Fruit fly (Drosophila melanogaster) whole organism, embryonic: Measurements from ENCODE around the gene mGluR.

ENCODE experiments used
- Abd-B ChIP-seq: fragments of 200-800 bp; sonication (Bioruptor generic); optimal IDR thresholded peaks from 2 replicates; lab custom pipeline; 2018; ENCODE audit warnings: missing biosample characterization, mild to moderate bottlenecking, missing genetic modification characterization, moderate library complexity
- CG10565 ChIP-seq: fragments of 200-800 bp; sonication (Bioruptor generic); optimal IDR thresholded peaks from 3 replicates; lab custom pipeline; 2016; ENCODE audit warnings: missing biosample characterization, mild to moderate bottlenecking, missing genetic modification characterization
- CG12769 ChIP-seq: fragments of 200-800 bp; sonication (Bioruptor generic); optimal IDR thresholded peaks from 2 replicates; lab custom pipeline; 2019; ENCODE audit warnings: missing biosample characterization, mild to moderate bottlenecking, missing genetic modification characterization, moderate library complexity
- Hmx ChIP-seq: fragments of 200-800 bp; sonication (Bioruptor generic); optimal IDR thresholded peaks from 2 replicates; lab custom pipeline; 2016; ENCODE audit warnings: missing biosample characterization, missing genetic modification characterization
- Kr ChIP-seq: fragments of 200-800 bp; sonication (Bioruptor generic); optimal IDR thresholded peaks from 2 replicates; lab custom pipeline; 2017; ENCODE audit warnings: missing biosample characterization, mild to moderate bottlenecking, missing genetic modification characterization
- Ssrp ChIP-seq: fragments of 200-800 bp; sonication (Bioruptor generic); optimal IDR thresholded peaks from 2 replicates; lab custom pipeline; 2018; ENCODE audit warnings: missing biosample characterization, mild to moderate bottlenecking, missing genetic modification characterization, moderate library complexity
- Xrp1 ChIP-seq: fragments of 200-800 bp; sonication (Bioruptor generic); IDR thresholded peaks from 2 replicates; pipeline ENCODE4 v1.3.6; 2022; ENCODE audit warnings: missing biosample characterization, missing genetic modification characterization
- bigmax ChIP-seq: fragments of 200-800 bp; sonication (Bioruptor generic); optimal IDR thresholded peaks from 2 replicates; lab custom pipeline; 2018; ENCODE audit warnings: missing biosample characterization, mild to moderate bottlenecking, missing genetic modification characterization
- p53 ChIP-seq: fragments of 200-800 bp; sonication (Bioruptor generic); optimal IDR thresholded peaks from 2 replicates; lab custom pipeline; 2016; ENCODE audit warnings: missing biosample characterization, missing genetic modification characterization
- sqz ChIP-seq: fragments of 200-800 bp; sonication (Bioruptor generic); optimal IDR thresholded peaks from 3 replicates; lab custom pipeline; 2018; ENCODE audit warnings: missing biosample characterization, mild to moderate bottlenecking, missing genetic modification characterization
- z ChIP-seq: fragments of 200-800 bp; sonication (Bioruptor generic); IDR thresholded peaks from 3 replicates; pipeline ENCODE4 v1.3.6; 2022; ENCODE audit warnings: missing biosample characterization, missing genetic modification characterization

- TF ChIP-seq p53 (GFP tag; lab: Kevin White, UChicago) (no peak), Xrp1 (GFP tag; lab: Robert Waterston, UW) (no peak), sqz (GFP tag; lab: Kevin White, UChicago) (no peak), z (no peak), bigmax (GFP tag; lab: Kevin White, UChicago) (no peak), CG12769 (no peak), Abd-B (GFP tag; lab: Kevin White, UChicago) (no peak), CG10565 (GFP tag; lab: Kevin White, UChicago) (no peak), Hmx (GFP tag; lab: Kevin White, UChicago) (no peak), Kr (GFP tag; lab: Kevin White, UChicago) (no peak), Ssrp (tag; lab: Kevin White, UChicago) (no peak)
Measured at dm6 chr4:980475-980856, 43.8 kb downstream of the mGluR start.
